Fruit fly (Drosophila melanogaster): ENCODE data around the gene Lk.

Lk gene

DNA sequence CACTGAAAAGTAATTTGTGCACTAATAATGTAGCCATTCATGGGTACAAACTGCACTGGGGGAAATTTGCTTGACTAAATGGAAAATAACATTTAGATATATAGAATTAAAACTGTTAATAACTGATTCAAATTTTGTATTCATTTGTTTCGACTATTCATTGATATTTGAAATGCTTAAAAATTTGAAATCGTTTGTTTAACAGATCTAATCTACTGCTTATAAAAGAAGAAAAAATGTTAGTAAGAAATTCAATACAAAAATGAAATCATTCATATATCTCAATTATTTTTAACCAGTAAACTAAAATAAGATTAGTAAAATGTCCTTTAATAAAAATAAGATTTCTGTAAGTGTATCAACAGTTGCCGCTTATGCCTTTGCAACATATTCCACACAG lies 15.4 kb upstream of the Lk start (continued):
- no peak for TF ChIP-seq Doc2 (GFP tag; IDR thresholded peaks at IDR 0.05)
- TF ChIP-seq CG10267 (tag; optimal IDR thresholded peaks at IDR 0.05): peak; percentile 9
- 0 out of 2 replicates have a peak, but pooled peaks have one; percentile 16 for TF ChIP-seq Xrp1 (GFP tag; IDR thresholded peaks at IDR 0.05)
- TF ChIP-seq gfzf (GFP tag; optimal IDR thresholded peaks at IDR 0.05): no peak
- peak in 1 of 3 experiments; percentile 35 for TF ChIP-seq lola (GFP tag; optimal IDR thresholded peaks at IDR 0.05)
- 0 out of 2 replicates have a peak, but pooled peaks have one; percentile 4 for TF ChIP-seq CG10959 (GFP tag; IDR thresholded peaks at IDR 0.05)
- TF ChIP-seq ap (GFP tag; IDR thresholded peaks at IDR 0.05): no peak
- no peak for TF ChIP-seq Gug (GFP tag; IDR thresholded peaks at IDR 0.05)
- no peak for TF ChIP-seq al (GFP tag; IDR thresholded peaks at IDR 0.05)
- no peak for TF ChIP-seq CG7839 (tag; optimal IDR thresholded peaks at IDR 0.05)
- peak; percentile 44 for TF ChIP-seq dmrt11E (tag; optimal IDR thresholded peaks at IDR 0.05)
- TF ChIP-seq CG4424 (GFP tag; optimal IDR thresholded peaks at IDR 0.05): no peak
- TF ChIP-seq fd64A (GFP tag; optimal IDR thresholded peaks at IDR 0.05): no peak
- TF ChIP-seq CG18262 (tag; optimal IDR thresholded peaks at IDR 0.05): peak; percentile 27
- no peak for TF ChIP-seq az2 (GFP tag; optimal IDR thresholded peaks at IDR 0.05)
- TF ChIP-seq Stat92E (GFP tag; optimal IDR thresholded peaks at IDR 0.05): no peak
- TF ChIP-seq CrebB (tag; optimal IDR thresholded peaks at IDR 0.05): no peak
- no peak for TF ChIP-seq CG14667 (GFP tag; IDR thresholded peaks at IDR 0.05)
- peak; percentile 50 for TF ChIP-seq phol (tag; optimal IDR thresholded peaks at IDR 0.05)
- no peak for TF ChIP-seq Sox102F (GFP tag; optimal IDR thresholded peaks at IDR 0.05)
- TF ChIP-seq zf30C (GFP tag; optimal IDR thresholded peaks at IDR 0.05): peak; percentile 52
- peak; percentile 64 for TF ChIP-seq sens (GFP tag)
- TF ChIP-seq CG18476 (GFP tag; optimal IDR thresholded peaks at IDR 0.05): no peak
- no peak for TF ChIP-seq CG4328 (GFP tag; optimal IDR thresholded peaks at IDR 0.05)
- TF ChIP-seq CG9876 (GFP tag; optimal IDR thresholded peaks at IDR 0.05): no peak
- TF ChIP-seq trem (tag; optimal IDR thresholded peaks at IDR 0.05): peak; percentile 29
- no peak for TF ChIP-seq CG8944 (GFP tag; optimal IDR thresholded peaks at IDR 0.05)
- TF ChIP-seq CG13894 (tag; optimal IDR thresholded peaks at IDR 0.05): no peak
- TF ChIP-seq CG7963 (GFP tag; IDR thresholded peaks at IDR 0.05; ENCODE audit: partially characterized antibody): no peak
- TF ChIP-seq CG14050 (GFP tag; IDR thresholded peaks at IDR 0.05): no peak
- TF ChIP-seq CG6683 (GFP tag; optimal IDR thresholded peaks at IDR 0.05): no peak
- TF ChIP-seq CG2712 (tag; optimal IDR thresholded peaks at IDR 0.05): no peak
- TF ChIP-seq shn (GFP tag; optimal IDR thresholded peaks at IDR 0.05): no peak
- no peak for TF ChIP-seq Blimp-1 (GFP tag; optimal IDR thresholded peaks at IDR 0.05)

DNA sequence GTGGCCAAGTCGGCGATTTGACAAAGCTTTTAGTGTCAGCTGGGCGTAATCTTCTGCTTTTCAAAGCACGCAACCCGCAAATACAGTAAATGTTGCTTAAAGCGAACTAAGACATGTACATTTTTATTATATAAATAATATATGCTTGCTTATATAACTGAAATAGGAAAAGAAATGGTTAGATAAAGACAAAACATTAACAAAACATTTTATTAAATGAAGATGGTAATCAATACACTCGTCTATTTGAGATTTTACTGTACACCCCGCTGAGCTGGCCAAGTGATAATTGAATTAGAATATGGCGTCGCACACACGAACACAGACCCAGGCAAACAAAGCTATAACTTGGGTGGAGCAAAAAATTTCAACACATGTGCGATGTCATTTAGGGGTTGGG lies 14.1 kb upstream of the Lk start:
- 0 out of 2 replicates have a peak, but pooled peaks have one; percentile 29 for TF ChIP-seq Awh (GFP tag; IDR thresholded peaks at IDR 0.05)
- no peak for TF ChIP-seq ssp (GFP tag; IDR thresholded peaks at IDR 0.05)
- no peak for TF ChIP-seq jing (GFP tag; optimal IDR thresholded peaks at IDR 0.05)
- no peak for TF ChIP-seq NK7.1 (GFP tag; optimal IDR thresholded peaks at IDR 0.05)
- TF ChIP-seq sisA (GFP tag; IDR thresholded peaks at IDR 0.05): no peak
- no peak for TF ChIP-seq CG1832 (GFP tag; optimal IDR thresholded peaks at IDR 0.05)
- TF ChIP-seq CG17361 (GFP tag; IDR thresholded peaks at IDR 0.05): 0 out of 3 replicates have a peak, but pooled peaks have one; percentile 29
- no peak for TF ChIP-seq cwo (GFP tag; optimal IDR thresholded peaks at IDR 0.05)
- no peak for TF ChIP-seq CG16863 (GFP tag; optimal IDR thresholded peaks at IDR 0.05)
- no peak for TF ChIP-seq CG4617 (GFP tag; optimal IDR thresholded peaks at IDR 0.05; ENCODE audit: borderline replicate concordance)
- no peak for TF ChIP-seq gcm (GFP tag; optimal IDR thresholded peaks at IDR 0.05)
- TF ChIP-seq CG15269 (tag; optimal IDR thresholded peaks at IDR 0.05): no peak
- no peak; the same call in 2 of the 3 replicates for TF ChIP-seq tgo (GFP tag; IDR thresholded peaks at IDR 0.05)
- peak; percentile 22 for TF ChIP-seq CG17829 (tag; optimal IDR thresholded peaks at IDR 0.05)
- TF ChIP-seq pfk (GFP tag; optimal IDR thresholded peaks at IDR 0.05): no peak
- no peak for TF ChIP-seq HLH54F (GFP tag; optimal IDR thresholded peaks at IDR 0.05)
- no peak for TF ChIP-seq Gug (GFP tag; IDR thresholded peaks at IDR 0.05)
- no peak for TF ChIP-seq CG43689 (GFP tag; IDR thresholded peaks at IDR 0.05)
- no peak for TF ChIP-seq Max (GFP tag; optimal IDR thresholded peaks at IDR 0.05)
